Worm (Caenorhabditis elegans): ENCODE results near the gene dpy-9.

dpy-9 gene

ce11 chrIV:259142-259541 lies at the start of gene dpy-9:
Gene dpy-9 (minus strand): TSS chrIV:259204.
- TF ChIP-seq nhr-76 (tag; optimal IDR thresholded peaks at IDR 0.05) (no peak), zag-1 (tag; optimal IDR thresholded peaks at IDR 0.05) (no peak), blmp-1 (tag; optimal IDR thresholded peaks at IDR 0.05) (peak; percentile 96), elt-3 (tag; optimal IDR thresholded peaks at IDR 0.05) (peak in 1 of 6 experiments; percentile 50), hlh-17 (GFP tag; optimal IDR thresholded peaks at IDR 0.05; ENCODE audit: borderline replicate concordance) (no peak)

ce11 chrIV:307205-307604 lies 48.2 kb upstream of the dpy-9 start, which contains the start of gene swt-1:
Gene swt-1 (plus strand): TSS chrIV:307505.
- no peak for TF ChIP-seq lin-15B (tag; optimal IDR thresholded peaks at IDR 0.05)
- no peak for TF ChIP-seq pag-3 (tag; optimal IDR thresholded peaks at IDR 0.05; ENCODE audit: borderline replicate concordance, insufficient read depth)
- no peak for TF ChIP-seq nhr-47 (tag; optimal IDR thresholded peaks at IDR 0.05)
- TF ChIP-seq ceh-8 (GFP tag; optimal IDR thresholded peaks at IDR 0.05) = no peak
- TF ChIP-seq sptf-1 (tag; optimal IDR thresholded peaks at IDR 0.05) = no peak
- TF ChIP-seq sox-4 (tag; optimal IDR thresholded peaks at IDR 0.05) = no peak
- no peak for TF ChIP-seq irx-1 (tag; optimal IDR thresholded peaks at IDR 0.05)

ce11 chrIV:306572-306971 lies 47.6 kb upstream of the dpy-9 start:
- no peak for TF ChIP-seq fkh-10 (GFP tag; optimal IDR thresholded peaks at IDR 0.05)
- TF ChIP-seq pax-3 (tag; optimal IDR thresholded peaks at IDR 0.05) = no peak
- TF ChIP-seq lin-35 (GFP tag; optimal IDR thresholded peaks at IDR 0.05) = peak in 1 of 2 experiments; percentile 14
- TF ChIP-seq lin-14 (GFP tag; optimal IDR thresholded peaks at IDR 0.05) = peak; percentile 72
- peak; percentile 46 for TF ChIP-seq rnt-1 (tag; optimal IDR thresholded peaks at IDR 0.05)
- TF ChIP-seq lsy-2 (tag; optimal IDR thresholded peaks at IDR 0.05) = peak in 1 of 2 experiments; percentile 23
- peak; percentile 15 to 38 for TF ChIP-seq efl-1 (optimal IDR thresholded peaks at IDR 0.05)
- peak in 1 of 2 experiments; percentile 11 for TF ChIP-seq efl-1 (GFP tag; optimal IDR thresholded peaks at IDR 0.05 in 1 of 2)
- TF ChIP-seq nhr-19 (GFP tag; conservative IDR thresholded peaks at IDR 0.05) = peak; percentile 37; the same call in 1 of the 2 replicates
- TF ChIP-seq alr-1 (tag; optimal IDR thresholded peaks at IDR 0.05; ENCODE audit: borderline replicate concordance) = no peak
- TF ChIP-seq nhr-71 (tag; optimal IDR thresholded peaks at IDR 0.05) = peak; percentile 44
- no peak for TF ChIP-seq unc-30 (tag; optimal IDR thresholded peaks at IDR 0.05)
- TF ChIP-seq snu-23 (GFP tag; optimal IDR thresholded peaks at IDR 0.05) = peak; percentile 36
- peak in 1 of 3 experiments; percentile 37 for TF ChIP-seq ceh-82 (tag; optimal IDR thresholded peaks at IDR 0.05)
- no peak for TF ChIP-seq hlh-4 (tag; optimal IDR thresholded peaks at IDR 0.05)
- TF ChIP-seq nhr-28 (tag; optimal IDR thresholded peaks at IDR 0.05) = no peak

- TF ChIP-seq nhr-90 (tag; optimal IDR thresholded peaks at IDR 0.05; ENCODE audit: poor library complexity) = no peak
- TF ChIP-seq C04F5.9 (tag; optimal IDR thresholded peaks at IDR 0.05) = no peak
- TF ChIP-seq egl-13 (tag; optimal IDR thresholded peaks at IDR 0.05) = no peak
- TF ChIP-seq pqm-1 (tag; optimal IDR thresholded peaks at IDR 0.05) = no peak
- no peak for TF ChIP-seq elt-3 (tag; optimal IDR thresholded peaks at IDR 0.05)
- TF ChIP-seq nhr-85 (tag) = no peak
- no peak for TF ChIP-seq unc-86 (tag; optimal IDR thresholded peaks at IDR 0.05)
- no peak for TF ChIP-seq lir-3 (tag; optimal IDR thresholded peaks at IDR 0.05; ENCODE audit: poor library complexity)
- no peak for TF ChIP-seq Y116A8C.19 (tag; optimal IDR thresholded peaks at IDR 0.05; ENCODE audit: borderline replicate concordance)
- TF ChIP-seq nhr-12 (tag; optimal IDR thresholded peaks at IDR 0.05) = no peak
- TF ChIP-seq nhr-11 (tag; optimal IDR thresholded peaks at IDR 0.05) = no peak
- no peak for TF ChIP-seq ceh-82 (tag; optimal IDR thresholded peaks at IDR 0.05)
- no peak for TF ChIP-seq unc-30 (tag; optimal IDR thresholded peaks at IDR 0.05)
- no peak for TF ChIP-seq lin-35 (GFP tag; optimal IDR thresholded peaks at IDR 0.05)
- no peak for TF ChIP-seq fkh-10 (GFP tag; optimal IDR thresholded peaks at IDR 0.05)
- TF ChIP-seq zip-4 (GFP tag; optimal IDR thresholded peaks at IDR 0.05) = no peak
- no peak for TF ChIP-seq pag-3 (tag; optimal IDR thresholded peaks at IDR 0.05; ENCODE audit: borderline replicate concordance, insufficient read depth)
- no peak for TF ChIP-seq hlh-17 (GFP tag; optimal IDR thresholded peaks at IDR 0.05; ENCODE audit: borderline replicate concordance)
- no peak for TF ChIP-seq C34B4.2 (tag; optimal IDR thresholded peaks at IDR 0.05)
- TF ChIP-seq mdl-1 (tag; optimal IDR thresholded peaks at IDR 0.05) = no peak
These were observed 46.1 kb upstream of the dpy-9 start for ce11 chrIV:305101-305500.

All from whole organism, L1 larva.